Worm (Caenorhabditis elegans): ENCODE measurements around the gene gln-6.

DNA sequence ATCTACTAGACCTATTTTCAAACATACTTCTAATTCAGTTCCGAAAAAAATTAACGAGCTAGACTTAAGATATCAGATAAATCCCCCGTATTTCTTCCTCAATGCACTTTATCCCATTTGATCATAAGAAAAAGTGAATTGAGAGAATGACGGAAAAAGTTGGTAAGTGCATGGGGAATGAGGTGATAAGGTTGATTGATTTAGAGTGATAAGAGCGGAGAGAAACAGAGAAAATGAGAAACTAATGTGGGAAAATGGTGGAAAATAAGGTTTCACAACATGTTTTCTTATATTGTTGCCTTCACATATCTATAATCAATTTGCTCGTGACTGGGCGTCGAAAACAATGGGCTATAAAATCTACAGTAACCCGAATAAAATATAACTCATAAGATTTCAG lies 5.0 kb downstream of the gln-6 start:
- TF ChIP-seq swsn-7 (tag; optimal IDR thresholded peaks at IDR 0.05) (no peak), nhr-11 (tag; optimal IDR thresholded peaks at IDR 0.05) (no peak), ceh-88 (GFP tag; IDR thresholded peaks at IDR 0.05) (no peak), nhr-76 (tag; optimal IDR thresholded peaks at IDR 0.05) (no peak)
